Worm (Caenorhabditis elegans) whole organism, mixed stage, embryonic: ENCODE results near the gene glc-4.

Experiments
- M03D4.4 ChIP-seq: sonication (generic microtip); optimal IDR thresholded peaks from 2 replicates; lab custom pipeline; 2017; ENCODE audit warnings: mild to moderate bottlenecking, missing genetic modification characterization, missing compliant biosample characterization
- bed-3 ChIP-seq: fragments of 200-800 bp; sonication (Bioruptor generic); optimal IDR thresholded peaks from 3 replicates; lab custom pipeline; 2018; ENCODE audit warnings: mild to moderate bottlenecking, missing genetic modification characterization, moderate library complexity, missing compliant biosample characterization
- blmp-1 ChIP-seq: fragments of 150-350 bp; optimal IDR thresholded peaks from 2 replicates; lab custom pipeline; 2014; ENCODE audit warnings: missing biosample characterization, missing genetic modification characterization
- ceh-39 ChIP-seq: fragments of 150-350 bp; optimal IDR thresholded peaks from 2 replicates; lab custom pipeline; 2014; ENCODE audit warnings: missing biosample characterization, missing genetic modification characterization
- ceh-43 ChIP-seq: fragments of 200-800 bp; sonication (Bioruptor generic); optimal IDR thresholded peaks from 2 replicates; lab custom pipeline; 2018; ENCODE audit warnings: mild to moderate bottlenecking, missing genetic modification characterization, moderate library complexity, missing compliant biosample characterization
- ceh-83 ChIP-seq: fragments of 200-800 bp; sonication (Bioruptor generic); optimal IDR thresholded peaks from 2 replicates; lab custom pipeline; 2018; ENCODE audit warnings: mild to moderate bottlenecking, missing genetic modification characterization, missing compliant biosample characterization
- ces-1 ChIP-seq: fragments of 150-350 bp; optimal IDR thresholded peaks from 2 replicates; lab custom pipeline; 2014; ENCODE audit warnings: missing biosample characterization, missing genetic modification reagents, missing genetic modification characterization
- cnd-1 ChIP-seq: fragments of 200-800 bp; sonication (Bioruptor generic); optimal IDR thresholded peaks from 2 replicates; lab custom pipeline; 2018; ENCODE audit warnings: mild to moderate bottlenecking, missing genetic modification characterization, missing compliant biosample characterization
- drap-1 ChIP-seq: fragments of 200-800 bp; sonication (Bioruptor generic); optimal IDR thresholded peaks from 3 replicates; lab custom pipeline; 2018; ENCODE audit warnings: mild to moderate bottlenecking, missing genetic modification characterization, missing compliant biosample characterization
- elt-1 ChIP-seq: sonication (generic microtip); optimal IDR thresholded peaks from 2 replicates; lab custom pipeline; 2017; ENCODE audit warnings: missing genetic modification characterization, mild to moderate bottlenecking, missing compliant biosample characterization, antibody characterized with exemption, moderate library complexity, borderline replicate concordance; ENCODE audit not compliant: insufficient read depth
- elt-3 ChIP-seq: fragments of 150-350 bp; optimal IDR thresholded peaks from 2 replicates; lab custom pipeline; 2014; ENCODE audit warnings: missing biosample characterization, missing genetic modification characterization
- flh-1 ChIP-seq: fragments of 200-800 bp; sonication (Bioruptor generic); optimal IDR thresholded peaks from 2 replicates; lab custom pipeline; 2018; ENCODE audit warnings: mild to moderate bottlenecking, missing genetic modification characterization, moderate library complexity, missing compliant biosample characterization
- ham-2 ChIP-seq: fragments of 200-800 bp; sonication (Bioruptor generic); optimal IDR thresholded peaks from 2 replicates; lab custom pipeline; 2018; ENCODE audit warnings: mild to moderate bottlenecking, missing genetic modification characterization, missing compliant biosample characterization
- lin-13 ChIP-seq: fragments of 150-350 bp; optimal IDR thresholded peaks from 2 replicates; lab custom pipeline; 2014; ENCODE audit warnings: missing biosample characterization, missing genetic modification characterization
- lin-32 ChIP-seq: fragments of 200-800 bp; sonication (Bioruptor generic); optimal IDR thresholded peaks from 2 replicates; lab custom pipeline; 2018; ENCODE audit warnings: mild to moderate bottlenecking, missing genetic modification characterization, missing compliant biosample characterization
- lsy-2 ChIP-seq: fragments of 150-350 bp; optimal IDR thresholded peaks from 2 replicates; lab custom pipeline; 2014; ENCODE audit warnings: missing biosample characterization, missing genetic modification characterization
- mep-1 ChIP-seq: fragments of 150-350 bp; optimal IDR thresholded peaks from 2 replicates; lab custom pipeline; 2017; ENCODE audit warnings: missing biosample characterization, missing genetic modification reagents, missing genetic modification characterization, inconsistent platforms
- nhr-12 ChIP-seq: fragments of 150-350 bp; optimal IDR thresholded peaks from 2 replicates; lab custom pipeline; 2014; ENCODE audit warnings: missing biosample characterization, missing genetic modification characterization
- nhr-2 ChIP-seq: fragments of 150-350 bp; optimal IDR thresholded peaks from 2 replicates; lab custom pipeline; 2014; ENCODE audit warnings: missing biosample characterization, missing genetic modification characterization
- nhr-237 ChIP-seq: fragments of 150-350 bp; optimal IDR thresholded peaks from 2 replicates; lab custom pipeline; 2014; ENCODE audit warnings: missing biosample characterization, missing genetic modification characterization
- nhr-28 ChIP-seq: fragments of 150-350 bp; optimal IDR thresholded peaks from 2 replicates; lab custom pipeline; 2014; ENCODE audit warnings: missing biosample characterization, missing genetic modification characterization
- nhr-76 ChIP-seq: sonication (generic microtip); optimal IDR thresholded peaks from 2 replicates; lab custom pipeline; 2017; ENCODE audit warnings: missing biosample characterization, missing genetic modification characterization
- pha-4 ChIP-seq: fragments of 150-350 bp; optimal IDR thresholded peaks from 2 replicates; lab custom pipeline; 2018; ENCODE audit warnings: missing biosample characterization, missing genetic modification reagents, missing genetic modification characterization
- sem-2 ChIP-seq: fragments of 200-800 bp; sonication (Bioruptor generic); optimal IDR thresholded peaks from 2 replicates; lab custom pipeline; 2018; ENCODE audit warnings: mild to moderate bottlenecking, missing genetic modification characterization, missing compliant biosample characterization
- snpc-4 ChIP-seq: fragments of 150-350 bp; optimal IDR thresholded peaks from 2 replicates; lab custom pipeline; 2014; ENCODE audit warnings: missing biosample characterization, missing genetic modification characterization
- sptf-1 ChIP-seq: sonication (generic microtip); optimal IDR thresholded peaks from 2 replicates; lab custom pipeline; 2017; ENCODE audit warnings: mild to moderate bottlenecking, missing genetic modification characterization, moderate library complexity, missing compliant biosample characterization
- tbx-8 ChIP-seq: fragments of 200-800 bp; sonication (Bioruptor generic); optimal IDR thresholded peaks from 2 replicates; lab custom pipeline; 2018; ENCODE audit warnings: mild to moderate bottlenecking, missing genetic modification characterization, moderate library complexity, missing compliant biosample characterization
- unc-120 ChIP-seq: sonication (generic microtip); optimal IDR thresholded peaks from 2 replicates; lab custom pipeline; 2017; ENCODE audit warnings: missing genetic modification characterization, missing compliant biosample characterization; ENCODE audit not compliant: poor library complexity, severe bottlenecking
- unc-39 ChIP-seq: fragments of 150-350 bp; optimal IDR thresholded peaks from 2 replicates; lab custom pipeline; 2014; ENCODE audit warnings: missing biosample characterization, missing genetic modification characterization
- unc-62 ChIP-seq: fragments of 150-350 bp; optimal IDR thresholded peaks from 2 replicates; lab custom pipeline; 2014; ENCODE audit warnings: missing biosample characterization, missing genetic modification reagents, missing genetic modification characterization
- zip-8 ChIP-seq: fragments of 150-350 bp; optimal IDR thresholded peaks from 2 replicates; lab custom pipeline; 2014; ENCODE audit warnings: missing biosample characterization, missing genetic modification characterization
- ztf-11 ChIP-seq: fragments of 150-350 bp; optimal IDR thresholded peaks from 2 replicates; lab custom pipeline; 2014; ENCODE audit warnings: missing biosample characterization, missing genetic modification characterization

Gene glc-4

ce11 chrII:7174843-7175242 is at the start of gene glc-4:
TSS of gene glc-4 (minus strand) at chrII:7174943.
- no peak for TF ChIP-seq nhr-12 (tag; lab: Kevin White, UChicago)
- TF ChIP-seq M03D4.4 (tag; lab: Kevin White, UChicago): no peak
- no peak for TF ChIP-seq nhr-237 (tag; lab: Kevin White, UChicago)
- TF ChIP-seq nhr-28 (tag; lab: Kevin White, UChicago): no peak
- TF ChIP-seq mep-1 (tag; lab: Kevin White, UChicago): no peak
- no peak for TF ChIP-seq ham-2
- TF ChIP-seq drap-1: no peak
- TF ChIP-seq sptf-1 (tag; lab: Kevin White, UChicago): no peak
- TF ChIP-seq ztf-11: no peak
- TF ChIP-seq, all 35 proteins: peak for 0

ce11 chrII:7224074-7224473 is 49.3 kb upstream of the glc-4 start:
- TF ChIP-seq ztf-11 (no peak), nhr-2 (tag; lab: Kevin White, UChicago) (no peak), mep-1 (tag; lab: Kevin White, UChicago) (no peak), elt-1 (tag; lab: Kevin White, UChicago) (no peak), ceh-39 (tag; lab: Kevin White, UChicago) (no peak), ces-1 (no peak), ceh-43 (GFP tag; lab: Kevin White, UChicago) (no peak), nhr-12 (tag; lab: Kevin White, UChicago) (no peak), tbx-8 (GFP tag; lab: Kevin White, UChicago) (no peak), sem-2 (no peak), unc-39 (tag; lab: Kevin White, UChicago) (no peak), flh-1 (GFP tag; lab: Kevin White, UChicago) (no peak), lin-32 (GFP tag; lab: Kevin White, UChicago) (no peak), cnd-1 (tag; lab: Kevin White, UChicago) (no peak), nhr-76 (no peak), bed-3 (no peak), ceh-83 (no peak)

- TF ChIP-seq pha-4 (tag; lab: Kevin White, UChicago) (no peak), tbx-8 (GFP tag; lab: Kevin White, UChicago) (no peak), drap-1 (no peak), blmp-1 (tag; lab: Kevin White, UChicago) (no peak), nhr-76 (no peak), ceh-83 (no peak), cnd-1 (tag; lab: Kevin White, UChicago) (no peak), nhr-12 (tag; lab: Kevin White, UChicago) (no peak), lsy-2 (tag; lab: Kevin White, UChicago) (no peak), mep-1 (tag; lab: Kevin White, UChicago) (no peak), unc-39 (tag; lab: Kevin White, UChicago) (no peak), nhr-28 (tag; lab: Kevin White, UChicago) (no peak), M03D4.4 (tag; lab: Kevin White, UChicago) (no peak), snpc-4 (no peak), elt-1 (tag; lab: Kevin White, UChicago) (no peak), ces-1 (no peak), unc-120 (tag; lab: Kevin White, UChicago) (no peak), elt-3 (tag; lab: Kevin White, UChicago) (no peak), sptf-1 (tag; lab: Kevin White, UChicago) (no peak)
- TF ChIP-seq, all 35 proteins: peak for 0
These were observed 42.3 kb upstream of the glc-4 start, which contains the start of gene E04F6.10 for ce11 chrII:7217047-7217446. TSS of gene E04F6.10 (minus strand) at chrII:7217147.

- TF ChIP-seq unc-120 (tag; lab: Kevin White, UChicago) (no peak), bed-3 (no peak), lin-13 (tag; lab: Kevin White, UChicago) (no peak), nhr-237 (tag; lab: Kevin White, UChicago) (no peak), mep-1 (tag; lab: Kevin White, UChicago) (no peak), blmp-1 (tag; lab: Kevin White, UChicago) (no peak), ceh-39 (tag; lab: Kevin White, UChicago) (no peak), nhr-28 (tag; lab: Kevin White, UChicago) (no peak), lin-32 (GFP tag; lab: Kevin White, UChicago) (no peak), nhr-12 (tag; lab: Kevin White, UChicago) (no peak), unc-62 (no peak), zip-8 (no peak), ztf-11 (no peak)
These were observed 37.3 kb upstream of the glc-4 start, which contains the start of gene E04F6.9 for ce11 chrII:7212059-7212458. TSS of gene E04F6.9 (minus strand) at chrII:7212159.
